Worm (Caenorhabditis elegans) whole organism, early embryonic: Measurements from ENCODE around the gene F27D9.2.

Source experiments
- B0310.2 ChIP-seq: sonication (generic microtip); optimal IDR thresholded peaks from 2 replicates; lab custom pipeline; 2016; ENCODE audit warnings: mild to moderate bottlenecking, missing genetic modification characterization, missing compliant biosample characterization
- F13C5.2 ChIP-seq: sonication (generic microtip); optimal IDR thresholded peaks from 2 replicates; lab custom pipeline; 2017; ENCODE audit warnings: mild to moderate bottlenecking, missing genetic modification characterization, inconsistent platforms, missing compliant biosample characterization
- aly-1 ChIP-seq: sonication (generic microtip); optimal IDR thresholded peaks from 2 replicates; lab custom pipeline; 2016; ENCODE audit warnings: missing genetic modification characterization, missing compliant biosample characterization
- ama-1 ChIP-seq: fragments of 150-350 bp; optimal IDR thresholded peaks from 2 replicates; lab custom pipeline; 2014
- ceh-13 ChIP-seq: fragments of 200-800 bp; sonication (Bioruptor generic); optimal IDR thresholded peaks from 2 replicates; lab custom pipeline; 2018; ENCODE audit warnings: mild to moderate bottlenecking, missing genetic modification characterization, missing compliant biosample characterization
- ceh-36 ChIP-seq: sonication (generic microtip); optimal IDR thresholded peaks from 2 replicates; lab custom pipeline; 2016; ENCODE audit warnings: missing genetic modification characterization, inconsistent platforms, missing compliant biosample characterization
- ets-7 ChIP-seq: sonication (generic microtip); optimal IDR thresholded peaks from 2 replicates; lab custom pipeline; 2016; ENCODE audit warnings: missing genotype, missing genetic modification characterization, missing compliant biosample characterization
- flt-1 ChIP-seq: fragments of 200-800 bp; sonication (Bioruptor generic); IDR thresholded peaks from 2 replicates; pipeline ENCODE4 v1.3.6; 2022; ENCODE audit warnings: missing genetic modification characterization, missing compliant biosample characterization
- hmbx-1 ChIP-seq: sonication (generic microtip); optimal IDR thresholded peaks from 2 replicates; lab custom pipeline; 2016; ENCODE audit warnings: mild to moderate bottlenecking, missing genetic modification characterization, missing compliant biosample characterization
- hmg-4 ChIP-seq: fragments of 200-800 bp; sonication (Bioruptor generic); optimal IDR thresholded peaks from 2 replicates; lab custom pipeline; 2018; ENCODE audit warnings: mild to moderate bottlenecking, missing genetic modification characterization, missing compliant biosample characterization
- hnd-1 ChIP-seq: sonication (generic microtip); optimal IDR thresholded peaks from 2 replicates; lab custom pipeline; 2016; ENCODE audit warnings: missing genetic modification characterization, missing compliant biosample characterization
- pes-1 ChIP-seq: fragments of 200-800 bp; sonication (Bioruptor generic); IDR thresholded peaks from 2 replicates; pipeline ENCODE4 v1.3.6; 2022; ENCODE audit warnings: missing genetic modification reagents, missing genetic modification characterization, missing compliant biosample characterization
- scrt-1 ChIP-seq: fragments of 200-800 bp; sonication (Bioruptor generic); IDR thresholded peaks from 2 replicates; pipeline ENCODE4 v1.3.6; 2022; ENCODE audit warnings: missing genetic modification characterization, missing compliant biosample characterization
- sea-1 ChIP-seq: fragments of 200-800 bp; sonication (Bioruptor generic); conservative IDR thresholded peaks from 2 replicates; pipeline ENCODE4 v1.3.6; 2022; ENCODE audit warnings: missing genetic modification characterization, missing compliant biosample characterization
- tbx-11 ChIP-seq: fragments of 200-800 bp; sonication (Bioruptor generic); IDR thresholded peaks from 2 replicates; pipeline ENCODE4 v1.3.6; 2022; ENCODE audit warnings: missing genetic modification characterization, missing compliant biosample characterization
- tbx-37 ChIP-seq: fragments of 200-800 bp; sonication (Bioruptor generic); conservative IDR thresholded peaks from 2 replicates; pipeline ENCODE4 v1.3.6; 2022; ENCODE audit warnings: missing genetic modification reagents, missing genetic modification characterization, missing compliant biosample characterization
- tra-4 ChIP-seq: sonication (generic microtip); optimal IDR thresholded peaks from 2 replicates; lab custom pipeline; 2017; ENCODE audit warnings: missing genetic modification characterization, missing compliant biosample characterization

The F27D9.2 gene

DNA sequence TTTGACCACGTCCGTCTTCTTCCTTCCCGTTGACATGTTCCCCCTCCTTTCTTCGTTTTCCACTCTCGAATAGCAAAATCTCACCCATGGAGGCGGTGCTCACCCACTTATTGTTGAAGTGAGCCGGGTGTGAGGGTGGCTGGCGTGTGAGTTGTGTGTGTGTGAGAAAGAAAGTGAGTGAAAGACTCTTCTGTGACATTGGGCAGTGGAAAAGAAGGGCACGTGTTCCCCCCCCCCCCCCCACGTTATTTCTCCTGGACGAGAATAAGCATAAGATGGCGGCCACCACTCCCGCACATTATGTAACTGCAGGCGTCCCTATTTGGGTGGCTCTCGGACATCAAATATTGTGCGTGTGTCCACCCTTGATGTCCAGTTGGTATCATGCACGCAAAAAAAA lies 37.4 kb downstream of the F27D9.2 start:
- TF ChIP-seq B0310.2 (peak; percentile 37), ama-1 (lab: Kevin White, UChicago) (no peak)

DNA sequence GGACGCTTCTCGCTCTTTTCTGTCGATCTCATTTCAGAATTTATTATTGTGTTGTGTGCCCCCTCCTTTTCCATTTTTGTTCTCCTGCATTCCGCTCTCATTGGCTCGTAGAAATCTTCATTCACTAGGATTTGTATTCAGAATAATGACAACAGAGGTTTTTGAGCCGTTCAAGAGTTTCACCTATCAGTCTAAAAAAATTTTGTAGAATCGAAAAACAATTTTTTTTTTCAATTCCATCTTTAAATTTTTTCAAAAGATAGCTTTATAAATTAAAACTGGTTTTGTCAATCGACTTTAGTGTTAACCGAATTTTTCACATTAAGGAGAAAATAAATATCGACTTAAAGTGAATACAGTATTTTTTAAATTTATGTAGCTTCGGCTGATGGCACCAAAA lies 37.9 kb downstream of the F27D9.2 start, which contains the start of gene K09F5.4:
Gene K09F5.4 (minus strand): TSS at position 101 of the 400 bp plus-strand sequence.
- no peak for TF ChIP-seq hnd-1
- no peak for TF ChIP-seq tbx-11 (GFP tag; lab: Robert Waterston, UW)
- no peak for TF ChIP-seq scrt-1 (GFP tag; lab: Robert Waterston, UW)
- no peak for TF ChIP-seq aly-1 (tag; lab: Kevin White, UChicago)
- no peak for TF ChIP-seq tra-4 (tag; lab: Kevin White, UChicago)
- TF ChIP-seq tbx-37 (GFP tag; lab: Robert Waterston, UW): no peak

DNA sequence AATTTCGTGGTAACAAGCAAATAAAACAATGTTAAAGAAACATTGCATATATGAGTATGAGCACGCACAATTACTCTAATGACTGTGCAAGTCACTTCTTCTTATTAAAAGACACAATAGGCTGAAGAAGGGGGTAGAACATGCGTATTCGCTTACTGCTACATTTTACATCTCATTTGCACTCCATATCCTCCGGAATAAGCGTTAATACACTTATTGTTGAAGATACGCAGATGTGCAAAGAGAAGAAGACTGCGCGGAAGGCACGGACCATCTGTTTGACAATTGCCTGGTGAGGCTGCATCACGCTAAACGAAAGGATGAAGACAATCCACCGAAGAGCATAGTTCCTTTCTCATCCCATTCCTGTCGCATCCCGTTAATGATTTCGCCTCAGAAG lies 40.1 kb downstream of the F27D9.2 start:
- TF ChIP-seq hmg-4 (GFP tag; lab: Kevin White, UChicago) (peak; percentile 72), hnd-1 (no peak)

DNA sequence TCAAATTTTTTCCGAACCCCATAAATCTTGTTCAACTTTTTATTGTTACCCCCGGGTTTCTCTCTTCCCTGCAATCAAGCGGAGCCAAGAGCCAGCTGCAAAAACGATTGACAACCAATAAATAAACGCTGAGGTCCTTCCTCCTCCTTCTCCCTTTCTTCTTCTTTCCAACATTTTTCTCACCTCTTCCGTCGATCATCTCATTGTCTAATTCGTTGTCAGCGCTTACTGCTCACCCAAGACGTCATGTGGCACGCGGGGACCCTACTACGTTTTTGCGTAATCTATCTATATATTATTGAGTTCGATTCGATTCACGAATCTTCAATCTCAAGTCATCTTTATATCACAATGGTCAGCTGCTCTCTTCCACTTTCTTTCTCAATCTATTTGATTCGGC lies 42.7 kb downstream of the F27D9.2 start:
- TF ChIP-seq aly-1 (tag; lab: Kevin White, UChicago) (no peak), pes-1 (GFP tag; lab: Robert Waterston, UW) (no peak), F13C5.2 (tag; lab: Kevin White, UChicago) (no peak), ama-1 (lab: Kevin White, UChicago) (no peak), hmg-4 (GFP tag; lab: Kevin White, UChicago) (no peak), sea-1 (no peak), hnd-1 (no peak), tbx-37 (GFP tag; lab: Robert Waterston, UW) (no peak), scrt-1 (GFP tag; lab: Robert Waterston, UW) (no peak), ceh-13 (GFP tag; lab: Kevin White, UChicago) (no peak)

DNA sequence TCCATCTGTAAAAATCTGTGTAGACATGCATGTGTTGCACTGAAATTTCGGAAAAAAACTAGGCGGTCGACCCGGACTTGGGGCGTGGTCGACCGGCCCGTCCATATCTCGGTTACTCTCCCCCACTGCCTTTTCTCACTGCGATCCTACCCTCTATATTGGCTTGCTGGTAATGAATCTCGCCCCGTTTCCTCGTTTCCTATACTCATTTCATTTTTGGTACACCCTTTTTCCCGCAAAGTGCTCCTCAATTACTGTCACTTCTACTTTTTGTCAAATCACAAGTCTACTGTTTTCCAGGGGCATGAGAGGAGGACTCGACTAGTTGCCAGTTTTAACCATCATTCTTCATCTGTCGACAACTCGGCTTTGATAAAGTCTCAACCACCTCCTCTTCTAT lies 46.2 kb downstream of the F27D9.2 start, which contains the start of gene K09F5.6:
Gene K09F5.6 (plus strand): TSS at position 301 of the 400 bp plus-strand sequence.
- TF ChIP-seq ets-7: no peak
- peak; percentile 23 for TF ChIP-seq aly-1 (tag; lab: Kevin White, UChicago)

DNA sequence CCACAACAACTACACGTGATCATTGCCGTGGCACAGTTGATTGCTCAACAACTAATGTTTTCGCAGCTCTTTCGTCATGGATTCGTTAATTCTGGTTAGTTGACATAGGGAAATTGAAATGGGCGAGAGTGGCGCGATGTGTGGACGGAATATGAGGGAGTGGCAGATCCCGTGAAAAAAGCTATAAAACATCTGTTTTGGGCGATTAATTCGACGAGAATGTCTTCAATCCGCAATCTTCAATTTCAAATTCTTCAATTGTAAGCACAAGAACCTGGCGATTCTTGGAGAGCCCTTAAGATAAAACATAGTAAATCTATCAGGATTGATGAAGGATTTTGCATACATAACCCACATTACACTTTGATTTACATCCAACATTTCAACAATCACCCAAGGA lies 47.8 kb downstream of the F27D9.2 start:
- TF ChIP-seq aly-1 (tag; lab: Kevin White, UChicago): no peak
- no peak for TF ChIP-seq ceh-13 (GFP tag; lab: Kevin White, UChicago)
- no peak for TF ChIP-seq hmbx-1 (tag; lab: Kevin White, UChicago)
- TF ChIP-seq B0310.2: no peak
- TF ChIP-seq scrt-1 (GFP tag; lab: Robert Waterston, UW): no peak
- no peak for TF ChIP-seq flt-1 (GFP tag; lab: Robert Waterston, UW)
- no peak for TF ChIP-seq pes-1 (GFP tag; lab: Robert Waterston, UW)
- TF ChIP-seq hnd-1: no peak
- no peak for TF ChIP-seq ceh-36 (tag; lab: Kevin White, UChicago)
- no peak for TF ChIP-seq ets-7
- no peak for TF ChIP-seq sea-1
- TF ChIP-seq ama-1 (lab: Kevin White, UChicago): no peak
- TF ChIP-seq F13C5.2 (tag; lab: Kevin White, UChicago): no peak
- TF ChIP-seq tra-4 (tag; lab: Kevin White, UChicago): no peak
- TF ChIP-seq tbx-37 (GFP tag; lab: Robert Waterston, UW): no peak
- TF ChIP-seq tbx-11 (GFP tag; lab: Robert Waterston, UW): no peak

DNA sequence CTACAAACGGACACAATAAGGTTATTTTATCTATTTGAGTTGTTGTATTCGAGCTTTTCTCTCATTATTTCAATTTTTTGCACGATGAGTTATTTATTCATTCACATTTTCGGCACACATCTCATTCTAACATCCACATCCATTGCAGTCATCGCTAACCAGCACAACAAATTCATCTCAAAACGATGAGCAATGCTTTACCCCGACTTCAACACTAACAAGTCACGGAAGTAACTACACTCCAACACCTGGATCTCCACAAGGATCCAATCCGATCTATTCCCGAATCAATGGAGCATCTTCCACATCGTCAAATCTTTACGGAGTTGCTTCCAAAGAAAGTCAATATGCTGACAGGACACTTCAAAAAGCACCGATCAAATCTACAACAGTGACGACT lies 51.3 kb downstream of the F27D9.2 start:
- TF ChIP-seq flt-1 (GFP tag; lab: Robert Waterston, UW) (no peak), aly-1 (tag; lab: Kevin White, UChicago) (no peak), hnd-1 (no peak), scrt-1 (GFP tag; lab: Robert Waterston, UW) (no peak), ceh-36 (tag; lab: Kevin White, UChicago) (no peak), hmg-4 (GFP tag; lab: Kevin White, UChicago) (no peak), ceh-13 (GFP tag; lab: Kevin White, UChicago) (no peak), tbx-37 (GFP tag; lab: Robert Waterston, UW) (no peak), tra-4 (tag; lab: Kevin White, UChicago) (no peak)

DNA sequence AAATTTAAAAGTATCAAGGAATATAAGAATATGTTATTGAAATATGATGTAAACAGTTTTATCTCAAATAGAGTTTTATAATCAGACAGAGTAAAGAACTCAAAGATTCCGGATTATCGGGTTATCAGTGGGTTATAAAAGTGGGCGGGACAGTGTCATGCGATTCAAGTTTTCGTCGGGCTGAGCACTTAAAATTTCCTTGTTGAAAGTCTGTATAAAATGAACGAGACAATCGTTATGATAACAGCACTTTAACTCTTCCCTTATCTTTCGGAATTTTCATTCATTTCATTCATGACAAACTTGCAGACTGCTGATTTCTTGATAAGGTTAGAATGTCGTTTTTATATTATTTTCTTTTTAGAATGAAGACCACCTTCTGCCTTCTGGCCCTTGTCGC lies 52.8 kb downstream of the F27D9.2 start, which contains the start of gene spp-14:
Gene spp-14 (plus strand): TSS at position 365 of the 400 bp plus-strand sequence.
- TF ChIP-seq tra-4 (tag; lab: Kevin White, UChicago) (no peak), sea-1 (no peak), pes-1 (GFP tag; lab: Robert Waterston, UW) (no peak), ets-7 (no peak), F13C5.2 (tag; lab: Kevin White, UChicago) (no peak), hnd-1 (no peak), flt-1 (GFP tag; lab: Robert Waterston, UW) (no peak), ama-1 (lab: Kevin White, UChicago) (no peak), tbx-37 (GFP tag; lab: Robert Waterston, UW) (no peak), B0310.2 (no peak), ceh-13 (GFP tag; lab: Kevin White, UChicago) (no peak), scrt-1 (GFP tag; lab: Robert Waterston, UW) (no peak), tbx-11 (GFP tag; lab: Robert Waterston, UW) (no peak), ceh-36 (tag; lab: Kevin White, UChicago) (no peak), hmg-4 (GFP tag; lab: Kevin White, UChicago) (no peak), hmbx-1 (tag; lab: Kevin White, UChicago) (no peak)
